Worm (Caenorhabditis elegans) whole organism, L3 larva: ENCODE results near the gene F43E2.11.

Experiments used
- R02D3.7 ChIP-seq: fragments of 150-350 bp; optimal IDR thresholded peaks from 2 replicates; lab custom pipeline; 2014; ENCODE audit warnings: missing biosample characterization, missing genetic modification characterization
- ama-1 ChIP-seq: fragments of 150-350 bp; optimal IDR thresholded peaks from 2 replicates; lab custom pipeline; 2018
- ceh-28 ChIP-seq: fragments of 150-350 bp; optimal IDR thresholded peaks from 2 replicates; lab custom pipeline; 2014; ENCODE audit warnings: missing biosample characterization, missing genetic modification reagents, missing genetic modification characterization
- ceh-82 ChIP-seq: fragments of 150-350 bp; optimal IDR thresholded peaks from 2 replicates; lab custom pipeline; 2014; ENCODE audit warnings: missing biosample characterization, missing genetic modification characterization
- ceh-9 ChIP-seq: sonication (generic microtip); optimal IDR thresholded peaks from 2 replicates; lab custom pipeline; 2018; ENCODE audit warnings: missing biosample characterization, missing genetic modification characterization
- daf-12 ChIP-seq: fragments of 150-350 bp; optimal IDR thresholded peaks from 2 replicates; lab custom pipeline; 2014; ENCODE audit warnings: missing biosample characterization, missing genetic modification reagents, missing genetic modification characterization
- egl-5 ChIP-seq: fragments of 150-350 bp; optimal IDR thresholded peaks from 2 replicates; lab custom pipeline; 2017; ENCODE audit warnings: missing biosample characterization, missing genetic modification reagents, missing genetic modification characterization, inconsistent platforms
- elt-1 ChIP-seq: fragments of 150-350 bp; optimal IDR thresholded peaks from 2 replicates; lab custom pipeline; 2014; ENCODE audit warnings: missing biosample characterization, missing genetic modification characterization
- elt-2 ChIP-seq: sonication (generic microtip); optimal IDR thresholded peaks from 2 replicates; lab custom pipeline; 2016; ENCODE audit warnings: missing genetic modification reagents, mild to moderate bottlenecking, missing genetic modification characterization, missing compliant biosample characterization
- elt-3 ChIP-seq, 3 experiments: fragments of 150-350 bp in 1 of 3; sonication (generic microtip) in 2 of 3; optimal IDR thresholded peaks; 2 replicates in 2 of 3; 4 replicates in 1 of 3; lab custom pipeline; 2014 to 2017; ENCODE audit warnings: missing biosample characterization in 3 of 3, missing genetic modification characterization in 3 of 3
- fkh-10 ChIP-seq: sonication (generic microtip); optimal IDR thresholded peaks from 2 replicates; lab custom pipeline; 2017; ENCODE audit warnings: missing biosample characterization, missing genetic modification reagents, missing genetic modification characterization
- hmg-11 ChIP-seq: sonication (generic microtip); optimal IDR thresholded peaks from 2 replicates; lab custom pipeline; 2016; ENCODE audit warnings: missing genetic modification characterization, missing compliant biosample characterization
- lin-15B ChIP-seq: fragments of 150-350 bp; optimal IDR thresholded peaks from 2 replicates; lab custom pipeline; 2014; ENCODE audit warnings: missing biosample characterization, missing genetic modification characterization
- lin-39 ChIP-seq: fragments of 150-350 bp; optimal IDR thresholded peaks from 2 replicates; lab custom pipeline; 2018; ENCODE audit warnings: missing biosample characterization, missing genetic modification reagents, missing genetic modification characterization
- lsy-12 ChIP-seq: sonication (generic microtip); optimal IDR thresholded peaks from 2 replicates; lab custom pipeline; 2016; ENCODE audit warnings: mild to moderate bottlenecking, missing genetic modification characterization, missing compliant biosample characterization
- mdl-1 ChIP-seq: fragments of 150-350 bp; optimal IDR thresholded peaks from 2 replicates; lab custom pipeline; 2014; ENCODE audit warnings: missing biosample characterization, missing genetic modification characterization
- nfya-1 ChIP-seq: sonication (generic microtip); optimal IDR thresholded peaks from 2 replicates; lab custom pipeline; 2017; ENCODE audit warnings: missing genetic modification characterization, mild to moderate bottlenecking, missing compliant biosample characterization, antibody characterized with exemption, moderate library complexity; ENCODE audit not compliant: insufficient read depth
- nhr-12 ChIP-seq: fragments of 150-350 bp; optimal IDR thresholded peaks from 2 replicates; lab custom pipeline; 2014; ENCODE audit warnings: missing biosample characterization, missing genetic modification characterization
- nhr-23 ChIP-seq: fragments of 150-350 bp; optimal IDR thresholded peaks from 2 replicates; lab custom pipeline; 2014; ENCODE audit warnings: missing biosample characterization, missing genetic modification reagents, missing genetic modification characterization
- nhr-237 ChIP-seq: fragments of 150-350 bp; optimal IDR thresholded peaks from 2 replicates; lab custom pipeline; 2014; ENCODE audit warnings: missing biosample characterization, missing genetic modification characterization
- nhr-25 ChIP-seq: sonication (generic microtip); optimal IDR thresholded peaks from 2 replicates; lab custom pipeline; 2017; ENCODE audit warnings: missing biosample characterization, missing genetic modification characterization
- nhr-28 ChIP-seq: fragments of 150-350 bp; optimal IDR thresholded peaks from 2 replicates; lab custom pipeline; 2014; ENCODE audit warnings: missing biosample characterization, missing genetic modification characterization
- nhr-76 ChIP-seq: fragments of 150-350 bp; sonication (generic microtip); optimal IDR thresholded peaks from 5 replicates; lab custom pipeline; 2014; ENCODE audit warnings: missing biosample characterization, missing genetic modification characterization
- nhr-77 ChIP-seq: fragments of 150-350 bp; optimal IDR thresholded peaks from 2 replicates; lab custom pipeline; 2014; ENCODE audit warnings: missing biosample characterization, missing genetic modification characterization
- pha-4 ChIP-seq: fragments of 150-350 bp; optimal IDR thresholded peaks from 2 replicates; lab custom pipeline; 2014; ENCODE audit warnings: missing biosample characterization, missing genetic modification reagents, missing genetic modification characterization
- pqm-1 ChIP-seq: fragments of 150-350 bp; optimal IDR thresholded peaks from 2 replicates; lab custom pipeline; 2017; ENCODE audit warnings: missing biosample characterization, missing genetic modification characterization, inconsistent platforms
- sea-2 ChIP-seq: fragments of 150-350 bp; sonication (generic microtip); optimal IDR thresholded peaks from 4 replicates; lab custom pipeline; 2014; ENCODE audit warnings: missing biosample characterization, missing genetic modification reagents, missing genetic modification characterization
- snpc-4 ChIP-seq: fragments of 150-350 bp; optimal IDR thresholded peaks from 2 replicates; lab custom pipeline; 2014; ENCODE audit warnings: missing biosample characterization, missing genetic modification characterization
- tbx-2 ChIP-seq: sonication (generic microtip); optimal IDR thresholded peaks from 2 replicates; lab custom pipeline; 2016; ENCODE audit warnings: mild to moderate bottlenecking, missing genetic modification characterization, missing compliant biosample characterization
- unc-39 ChIP-seq: sonication (generic microtip); optimal IDR thresholded peaks from 4 replicates; lab custom pipeline; 2017; ENCODE audit warnings: missing biosample characterization, missing genetic modification characterization
- unc-62 ChIP-seq: fragments of 150-350 bp; sonication (generic microtip); optimal IDR thresholded peaks from 4 replicates; lab custom pipeline; 2014; ENCODE audit warnings: missing biosample characterization, missing genetic modification reagents, missing genetic modification characterization
- zag-1 ChIP-seq: fragments of 150-350 bp; optimal IDR thresholded peaks from 2 replicates; lab custom pipeline; 2014; ENCODE audit warnings: missing biosample characterization, missing genetic modification characterization
- ztf-11 ChIP-seq: fragments of 150-350 bp; optimal IDR thresholded peaks from 2 replicates; lab custom pipeline; 2014; ENCODE audit warnings: missing biosample characterization, missing genetic modification characterization
- ztf-4 ChIP-seq: fragments of 150-350 bp; optimal IDR thresholded peaks from 2 replicates; lab custom pipeline; 2014; ENCODE audit warnings: missing biosample characterization, missing genetic modification characterization

The F43E2.11 gene

ce11 chrII:7356773-7357172 lies 13.3 kb downstream of the F43E2.11 start:
- TF ChIP-seq unc-62 (no peak), lin-15B (tag; lab: Kevin White, UChicago) (peak; percentile 30), lin-39 (tag; lab: Kevin White, UChicago) (no peak), daf-12 (no peak), nhr-12 (tag; lab: Kevin White, UChicago) (no peak), ceh-9 (tag; lab: Kevin White, UChicago) (no peak), fkh-10 (GFP tag; lab: Kevin White, UChicago) (no peak), elt-3 (tag; optimal IDR thresholded peaks at IDR 0.05; lab: Kevin White, UChicago) (no peak), ama-1 (no peak), unc-39 (tag; lab: Kevin White, UChicago) (no peak), ztf-4 (tag; lab: Kevin White, UChicago) (no peak), nhr-237 (tag; lab: Kevin White, UChicago) (no peak), nhr-77 (tag; lab: Kevin White, UChicago) (no peak), ztf-11 (tag; lab: Kevin White, UChicago) (no peak), pqm-1 (tag; lab: Kevin White, UChicago) (no peak), tbx-2 (tag; lab: Kevin White, UChicago) (no peak), nhr-23 (tag; lab: Kevin White, UChicago) (peak; percentile 20), snpc-4 (tag; lab: Kevin White, UChicago) (no peak), nhr-28 (tag; lab: Kevin White, UChicago) (no peak), elt-1 (tag; lab: Kevin White, UChicago) (no peak), nhr-25 (tag; lab: Kevin White, UChicago) (no peak), ceh-82 (tag; lab: Kevin White, UChicago) (no peak), pha-4 (tag; lab: Kevin White, UChicago) (peak; percentile 48), egl-5 (tag; lab: Kevin White, UChicago) (no peak), zag-1 (tag; lab: Kevin White, UChicago) (no peak), R02D3.7 (peak; percentile 85), mdl-1 (tag; lab: Kevin White, UChicago) (no peak), hmg-11 (tag; lab: Kevin White, UChicago) (peak; percentile 6), nfya-1 (peak; percentile 38), nhr-76 (tag; lab: Kevin White, UChicago) (no peak)

ce11 chrII:7356326-7356725 lies 13.8 kb downstream of the F43E2.11 start, which contains the start of gene haf-2:
haf-2 (minus strand) TSS chrII:7356426.
- TF ChIP-seq ceh-28: no peak
- TF ChIP-seq elt-2 (tag; lab: Kevin White, UChicago): peak; percentile 11
- TF ChIP-seq nhr-23 (tag; lab: Kevin White, UChicago): no peak

- no peak for TF ChIP-seq ceh-9 (tag; lab: Kevin White, UChicago)
- no peak for TF ChIP-seq nhr-237 (tag; lab: Kevin White, UChicago)
- no peak for TF ChIP-seq ama-1
- no peak for TF ChIP-seq daf-12
- no peak for TF ChIP-seq pqm-1 (tag; lab: Kevin White, UChicago)
- no peak for TF ChIP-seq nhr-76 (tag; lab: Kevin White, UChicago)
- TF ChIP-seq sea-2 (GFP tag; lab: Kevin White, UChicago): no peak
- no peak for TF ChIP-seq lsy-12 (tag; lab: Kevin White, UChicago)
- no peak for TF ChIP-seq elt-1 (tag; lab: Kevin White, UChicago)
Observed at ce11 chrII:7353027-7353426, 17.1 kb downstream of the F43E2.11 start.

ce11 chrII:7352507-7352906 lies 17.6 kb downstream of the F43E2.11 start, which contains the start of gene hsp-4:
hsp-4 (minus strand) TSS chrII:7352645.
- TF ChIP-seq ceh-28 (peak; percentile 2), nhr-76 (tag; lab: Kevin White, UChicago) (no peak), nhr-77 (tag; lab: Kevin White, UChicago) (no peak), sea-2 (GFP tag; lab: Kevin White, UChicago) (no peak), ceh-82 (tag; lab: Kevin White, UChicago) (no peak), nhr-23 (tag; lab: Kevin White, UChicago) (peak; percentile 63), elt-2 (tag; lab: Kevin White, UChicago) (peak; percentile 43), nfya-1 (peak; percentile 46), nhr-237 (tag; lab: Kevin White, UChicago) (no peak), nhr-25 (tag; lab: Kevin White, UChicago) (peak; percentile 67), ztf-11 (tag; lab: Kevin White, UChicago) (no peak)
